Worm (Caenorhabditis elegans) whole organism, early embryonic: ENCODE results near the gene srg-48.
A peak's percentile ranks its signal among the peaks of the same experiment; 100 is the strongest.

ENCODE experiments used
- B0310.2 ChIP-seq: sonication (generic microtip); optimal IDR thresholded peaks from 2 replicates; lab custom pipeline; 2016; ENCODE audit warnings: mild to moderate bottlenecking, missing genetic modification characterization, missing compliant biosample characterization
- F13C5.2 ChIP-seq: sonication (generic microtip); optimal IDR thresholded peaks from 2 replicates; lab custom pipeline; 2017; ENCODE audit warnings: mild to moderate bottlenecking, missing genetic modification characterization, inconsistent platforms, missing compliant biosample characterization
- aly-1 ChIP-seq: sonication (generic microtip); optimal IDR thresholded peaks from 2 replicates; lab custom pipeline; 2016; ENCODE audit warnings: missing genetic modification characterization, missing compliant biosample characterization
- ama-1 ChIP-seq: fragments of 150-350 bp; optimal IDR thresholded peaks from 2 replicates; lab custom pipeline; 2014
- ceh-13 ChIP-seq: fragments of 200-800 bp; sonication (Bioruptor generic); optimal IDR thresholded peaks from 2 replicates; lab custom pipeline; 2018; ENCODE audit warnings: mild to moderate bottlenecking, missing genetic modification characterization, missing compliant biosample characterization
- ceh-36 ChIP-seq: sonication (generic microtip); optimal IDR thresholded peaks from 2 replicates; lab custom pipeline; 2016; ENCODE audit warnings: missing genetic modification characterization, inconsistent platforms, missing compliant biosample characterization
- ets-7 ChIP-seq: sonication (generic microtip); optimal IDR thresholded peaks from 2 replicates; lab custom pipeline; 2016; ENCODE audit warnings: missing genotype, missing genetic modification characterization, missing compliant biosample characterization
- flt-1 ChIP-seq: fragments of 200-800 bp; sonication (Bioruptor generic); IDR thresholded peaks from 2 replicates; pipeline ENCODE4 v1.3.6; 2022; ENCODE audit warnings: missing genetic modification characterization, missing compliant biosample characterization
- hmbx-1 ChIP-seq: sonication (generic microtip); optimal IDR thresholded peaks from 2 replicates; lab custom pipeline; 2016; ENCODE audit warnings: mild to moderate bottlenecking, missing genetic modification characterization, missing compliant biosample characterization
- hmg-4 ChIP-seq: fragments of 200-800 bp; sonication (Bioruptor generic); optimal IDR thresholded peaks from 2 replicates; lab custom pipeline; 2018; ENCODE audit warnings: mild to moderate bottlenecking, missing genetic modification characterization, missing compliant biosample characterization
- hnd-1 ChIP-seq: sonication (generic microtip); optimal IDR thresholded peaks from 2 replicates; lab custom pipeline; 2016; ENCODE audit warnings: missing genetic modification characterization, missing compliant biosample characterization
- pes-1 ChIP-seq: fragments of 200-800 bp; sonication (Bioruptor generic); IDR thresholded peaks from 2 replicates; pipeline ENCODE4 v1.3.6; 2022; ENCODE audit warnings: missing genetic modification reagents, missing genetic modification characterization, missing compliant biosample characterization
- scrt-1 ChIP-seq: fragments of 200-800 bp; sonication (Bioruptor generic); IDR thresholded peaks from 2 replicates; pipeline ENCODE4 v1.3.6; 2022; ENCODE audit warnings: missing genetic modification characterization, missing compliant biosample characterization
- sea-1 ChIP-seq: fragments of 200-800 bp; sonication (Bioruptor generic); conservative IDR thresholded peaks from 2 replicates; pipeline ENCODE4 v1.3.6; 2022; ENCODE audit warnings: missing genetic modification characterization, missing compliant biosample characterization
- tbx-11 ChIP-seq: fragments of 200-800 bp; sonication (Bioruptor generic); IDR thresholded peaks from 2 replicates; pipeline ENCODE4 v1.3.6; 2022; ENCODE audit warnings: missing genetic modification characterization, missing compliant biosample characterization
- tbx-37 ChIP-seq: fragments of 200-800 bp; sonication (Bioruptor generic); conservative IDR thresholded peaks from 2 replicates; pipeline ENCODE4 v1.3.6; 2022; ENCODE audit warnings: missing genetic modification reagents, missing genetic modification characterization, missing compliant biosample characterization
- tra-4 ChIP-seq: sonication (generic microtip); optimal IDR thresholded peaks from 2 replicates; lab custom pipeline; 2017; ENCODE audit warnings: missing genetic modification characterization, missing compliant biosample characterization

Gene srg-48

ce11 chrIV:7095396-7095964, 23.3 kb downstream of the srg-48 start:
- no peak for TF ChIP-seq hnd-1 (tag; lab: Kevin White, UChicago)
- no peak for TF ChIP-seq ceh-36 (tag; lab: Kevin White, UChicago)
- TF ChIP-seq ceh-13 (GFP tag; lab: Kevin White, UChicago), result no peak
- no peak for TF ChIP-seq hmg-4 (GFP tag; lab: Kevin White, UChicago)
- TF ChIP-seq aly-1 (tag; lab: Kevin White, UChicago), result no peak
- TF ChIP-seq sea-1 (GFP tag; lab: Robert Waterston, UW), result no peak
- TF ChIP-seq tbx-37, result no peak
- TF ChIP-seq B0310.2 (tag; lab: Kevin White, UChicago), result no peak
- no peak for TF ChIP-seq scrt-1 (GFP tag; lab: Robert Waterston, UW)
- TF ChIP-seq ama-1 (lab: Kevin White, UChicago), result no peak
- TF ChIP-seq tbx-11, result no peak
- TF ChIP-seq pes-1 (GFP tag; lab: Robert Waterston, UW), result no peak
- no peak for TF ChIP-seq flt-1 (GFP tag; lab: Robert Waterston, UW)
- no peak for TF ChIP-seq F13C5.2 (tag; lab: Kevin White, UChicago)
- no peak for TF ChIP-seq ets-7
- no peak for TF ChIP-seq hmbx-1 (tag; lab: Kevin White, UChicago)
- TF ChIP-seq tra-4 (tag; lab: Kevin White, UChicago), result no peak

DNA sequence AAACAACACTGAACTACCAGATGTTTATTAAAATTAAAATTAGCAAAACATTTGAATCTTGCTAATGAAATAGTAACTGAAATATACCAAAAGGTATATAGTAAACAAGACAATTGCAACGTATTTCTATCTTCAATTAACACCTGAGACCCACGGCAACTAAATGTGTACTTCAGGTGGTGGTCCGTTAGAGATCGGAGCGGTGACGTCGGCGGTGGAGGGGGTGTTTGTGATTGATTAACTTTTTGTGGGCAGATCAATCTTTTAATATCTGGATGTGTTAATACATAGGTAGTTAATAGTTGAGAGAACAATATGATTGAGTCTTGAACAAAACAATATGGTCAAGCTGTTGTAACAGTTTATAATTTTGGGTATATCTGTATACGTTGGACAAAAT, 23.9 kb downstream of the srg-48 start:
- TF ChIP-seq tbx-37 (no peak), pes-1 (GFP tag; lab: Robert Waterston, UW) (no peak), hmg-4 (GFP tag; lab: Kevin White, UChicago) (no peak), ama-1 (lab: Kevin White, UChicago) (no peak), scrt-1 (GFP tag; lab: Robert Waterston, UW) (no peak), tra-4 (tag; lab: Kevin White, UChicago) (no peak), B0310.2 (tag; lab: Kevin White, UChicago) (no peak), sea-1 (GFP tag; lab: Robert Waterston, UW) (no peak), flt-1 (GFP tag; lab: Robert Waterston, UW) (no peak), tbx-11 (no peak), aly-1 (tag; lab: Kevin White, UChicago) (no peak), hnd-1 (tag; lab: Kevin White, UChicago) (no peak), ets-7 (no peak), hmbx-1 (tag; lab: Kevin White, UChicago) (no peak), ceh-36 (tag; lab: Kevin White, UChicago) (no peak), ceh-13 (GFP tag; lab: Kevin White, UChicago) (no peak), F13C5.2 (tag; lab: Kevin White, UChicago) (no peak)

DNA sequence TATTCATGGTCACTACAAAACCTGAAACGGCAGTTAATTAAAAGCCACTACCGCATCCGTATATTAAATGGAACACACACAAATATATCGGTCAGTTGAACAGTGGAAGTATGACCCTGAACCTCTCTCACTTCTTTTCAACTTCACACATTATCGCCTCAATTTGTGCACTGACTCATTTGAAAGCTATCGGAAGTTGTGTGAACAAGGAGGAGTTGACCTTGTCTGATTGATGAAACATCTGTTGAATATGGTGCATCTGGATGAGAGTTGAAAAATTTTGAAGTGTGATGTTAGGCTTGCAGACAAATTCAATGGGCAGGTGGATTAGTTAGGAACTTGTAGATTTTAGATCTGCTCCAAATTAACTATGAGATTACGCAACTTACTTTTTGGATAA, 25.2 kb downstream of the srg-48 start:
- TF ChIP-seq scrt-1 (GFP tag; lab: Robert Waterston, UW), result no peak
- no peak for TF ChIP-seq hmbx-1 (tag; lab: Kevin White, UChicago)
- no peak for TF ChIP-seq pes-1 (GFP tag; lab: Robert Waterston, UW)

- no peak for TF ChIP-seq tbx-11
- TF ChIP-seq ceh-13 (GFP tag; lab: Kevin White, UChicago), result no peak
- TF ChIP-seq hmg-4 (GFP tag; lab: Kevin White, UChicago), result peak; percentile 21
- TF ChIP-seq F13C5.2 (tag; lab: Kevin White, UChicago), result no peak
- no peak for TF ChIP-seq pes-1 (GFP tag; lab: Robert Waterston, UW)
Observed at ce11 chrIV:7098509-7099065, 26.4 kb downstream of the srg-48 start, which contains the start of gene ZC477.4. TSS of gene ZC477.4 (minus strand) at chrIV:7098784.

DNA sequence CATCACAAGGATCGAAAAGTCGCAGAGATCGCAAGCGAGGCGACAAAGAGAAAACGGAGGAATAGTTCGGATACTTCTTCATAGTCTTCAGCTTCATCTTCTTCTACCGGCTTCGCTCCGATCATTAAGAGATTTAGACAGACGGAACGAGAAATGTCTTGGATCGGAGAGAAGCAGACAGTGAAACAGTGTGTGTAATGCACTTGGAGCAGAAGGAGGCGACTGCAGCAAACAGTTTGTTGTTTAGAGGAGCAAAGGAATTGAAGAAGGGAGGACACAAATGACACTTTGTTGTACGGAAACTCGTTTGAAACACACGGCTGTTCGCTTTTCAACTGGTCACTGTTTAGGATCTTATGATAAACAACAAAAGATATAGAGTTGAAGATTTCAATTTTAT, 27.2 kb downstream of the srg-48 start:
- TF ChIP-seq tra-4 (tag; lab: Kevin White, UChicago) (no peak), ets-7 (no peak), sea-1 (GFP tag; lab: Robert Waterston, UW) (no peak)

ce11 chrIV:7103211-7103679, 31.0 kb downstream of the srg-48 start, which contains the start of the genes rde-8 and ZC477.3:
TSS of gene rde-8 (minus strand) at chrIV:7103261.
TSS of gene ZC477.3 (plus strand) at chrIV:7103492.
- TF ChIP-seq tra-4 (tag; lab: Kevin White, UChicago), result no peak
- TF ChIP-seq pes-1 (GFP tag; lab: Robert Waterston, UW), result no peak
- TF ChIP-seq hnd-1 (tag; lab: Kevin White, UChicago), result no peak
- no peak for TF ChIP-seq aly-1 (tag; lab: Kevin White, UChicago)
- TF ChIP-seq tbx-11, result no peak
- TF ChIP-seq ets-7, result no peak
- no peak for TF ChIP-seq ama-1 (lab: Kevin White, UChicago)
- no peak for TF ChIP-seq sea-1 (GFP tag; lab: Robert Waterston, UW)
- TF ChIP-seq tbx-37, result no peak

DNA sequence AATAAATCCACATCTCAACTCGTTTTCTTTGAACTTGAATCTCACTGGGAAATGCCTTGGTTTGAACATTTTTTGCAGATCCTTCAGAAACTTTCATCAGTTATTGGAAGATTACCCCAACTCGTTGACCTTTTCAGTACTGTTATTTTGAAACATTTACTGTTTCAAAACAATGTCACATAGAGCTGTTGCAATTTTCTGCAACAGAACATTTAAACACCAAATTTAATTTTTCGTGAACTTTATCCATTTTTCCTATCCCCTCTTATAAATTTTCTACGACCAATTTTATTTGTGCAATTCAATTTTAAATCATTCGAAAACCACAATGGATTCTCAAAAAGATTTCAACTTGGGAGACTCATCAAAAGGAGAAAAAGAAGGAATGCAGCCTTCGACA, 35.7 kb downstream of the srg-48 start, which contains the start of gene ZC477.2:
TSS of gene ZC477.2 (plus strand) at position 301 of the 400 bp plus-strand sequence.
- TF ChIP-seq tra-4 (tag; lab: Kevin White, UChicago) (no peak), tbx-11 (no peak), scrt-1 (GFP tag; lab: Robert Waterston, UW) (no peak), F13C5.2 (tag; lab: Kevin White, UChicago) (no peak), hnd-1 (tag; lab: Kevin White, UChicago) (no peak), pes-1 (GFP tag; lab: Robert Waterston, UW) (no peak), ama-1 (lab: Kevin White, UChicago) (no peak), aly-1 (tag; lab: Kevin White, UChicago) (no peak), flt-1 (GFP tag; lab: Robert Waterston, UW) (no peak), ets-7 (no peak), sea-1 (GFP tag; lab: Robert Waterston, UW) (no peak), tbx-37 (no peak), B0310.2 (tag; lab: Kevin White, UChicago) (no peak), ceh-13 (GFP tag; lab: Kevin White, UChicago) (no peak), ceh-36 (tag; lab: Kevin White, UChicago) (no peak), hmg-4 (GFP tag; lab: Kevin White, UChicago) (no peak), hmbx-1 (tag; lab: Kevin White, UChicago) (no peak)
